Worm (Caenorhabditis elegans): Measurements from ENCODE around the gene Y48G9A.6.

ce11 chrIII:2068248-2068647 is 49.4 kb upstream of the Y48G9A.6 start, which contains the start of gene Y39A3A.3:
- TF ChIP-seq tab-1 (GFP tag; IDR thresholded peaks at IDR 0.05) (no peak), ref-1 (GFP tag; conservative IDR thresholded peaks at IDR 0.05) (no peak), ztf-29 (GFP tag; IDR thresholded peaks at IDR 0.05) (no peak), T22C8.4 (GFP tag; IDR thresholded peaks at IDR 0.05) (no peak), cog-1 (tag; optimal IDR thresholded peaks at IDR 0.05) (no peak), flt-1 (GFP tag; IDR thresholded peaks at IDR 0.05) (no peak)
